Worm (Caenorhabditis elegans) whole organism, L1 larva: ENCODE measurements around the gene gmps-1.

ENCODE experiments used
- C04F5.9 ChIP-seq: sonication (generic microtip); optimal IDR thresholded peaks from 2 replicates; lab custom pipeline; 2016; ENCODE audit warnings: missing genetic modification characterization, missing compliant biosample characterization
- C16A3.4 ChIP-seq: fragments of 150-350 bp; optimal IDR thresholded peaks from 2 replicates; lab custom pipeline; 2014; ENCODE audit warnings: missing biosample characterization, missing genetic modification characterization
- C34B4.2 ChIP-seq: sonication (generic microtip); optimal IDR thresholded peaks from 2 replicates; lab custom pipeline; 2017; ENCODE audit warnings: mild to moderate bottlenecking, missing genetic modification characterization, missing compliant biosample characterization
- F16B12.6 ChIP-seq: fragments of 150-350 bp; optimal IDR thresholded peaks from 2 replicates; lab custom pipeline; 2014; ENCODE audit warnings: missing biosample characterization, missing genetic modification characterization
- Y116A8C.19 ChIP-seq: sonication (generic microtip); optimal IDR thresholded peaks from 2 replicates; lab custom pipeline; 2016; ENCODE audit warnings: missing compliant biosample characterization, missing genetic modification characterization, borderline replicate concordance
- aha-1 ChIP-seq: fragments of 150-350 bp; optimal IDR thresholded peaks from 2 replicates; lab custom pipeline; 2014; ENCODE audit warnings: missing biosample characterization, missing genetic modification characterization
- alr-1 ChIP-seq: fragments of 200-800 bp; sonication (Bioruptor generic); optimal IDR thresholded peaks from 2 replicates; lab custom pipeline; 2018; ENCODE audit warnings: borderline replicate concordance, mild to moderate bottlenecking, missing genetic modification characterization, missing compliant biosample characterization
- ama-1 ChIP-seq: fragments of 150-350 bp; optimal IDR thresholded peaks from 2 replicates; lab custom pipeline; 2014
- ceh-63 ChIP-seq: fragments of 200-800 bp; sonication (Bioruptor generic); optimal IDR thresholded peaks from 2 replicates; lab custom pipeline; 2018; ENCODE audit warnings: mild to moderate bottlenecking, missing genetic modification characterization, missing compliant biosample characterization
- ceh-8 ChIP-seq: fragments of 200-800 bp; sonication (Bioruptor generic); optimal IDR thresholded peaks from 2 replicates; lab custom pipeline; 2018; ENCODE audit warnings: mild to moderate bottlenecking, missing genetic modification characterization, moderate library complexity, missing compliant biosample characterization
- ceh-88 ChIP-seq: fragments of 200-800 bp; sonication (Bioruptor generic); IDR thresholded peaks from 2 replicates; pipeline ENCODE4 v1.3.6; 2022; ENCODE audit warnings: missing genetic modification characterization, missing compliant biosample characterization
- ceh-90 ChIP-seq: sonication (generic microtip); optimal IDR thresholded peaks from 2 replicates; lab custom pipeline; 2016; ENCODE audit warnings: missing genetic modification characterization, missing compliant biosample characterization
- ces-1 ChIP-seq: fragments of 150-350 bp; optimal IDR thresholded peaks from 2 replicates; lab custom pipeline; 2014; ENCODE audit warnings: missing biosample characterization, missing genetic modification reagents, missing genetic modification characterization
- efl-3 ChIP-seq: fragments of 200-800 bp; sonication (Bioruptor generic); optimal IDR thresholded peaks from 2 replicates; lab custom pipeline; 2018; ENCODE audit warnings: mild to moderate bottlenecking, missing genetic modification characterization, missing compliant biosample characterization
- egl-13 ChIP-seq: sonication (generic microtip); optimal IDR thresholded peaks from 2 replicates; lab custom pipeline; 2016; ENCODE audit warnings: missing genotype, missing genetic modification reagents, missing genetic modification characterization, missing compliant biosample characterization
- elt-3 ChIP-seq, 6 experiments: fragments of 150-350 bp in 1 of 6; sonication (generic microtip); optimal IDR thresholded peaks; 2 replicates each; lab custom pipeline; 2017 to 2018; ENCODE audit warnings: missing biosample characterization in 6 of 6, missing genetic modification characterization in 6 of 6, inconsistent platforms in 1 of 6
- fkh-10 ChIP-seq: sonication (generic microtip); optimal IDR thresholded peaks from 2 replicates; lab custom pipeline; 2017; ENCODE audit warnings: missing biosample characterization, missing genetic modification reagents, missing genetic modification characterization
- fkh-4 ChIP-seq: sonication (generic microtip); optimal IDR thresholded peaks from 2 replicates; lab custom pipeline; 2016; ENCODE audit warnings: missing compliant biosample characterization, missing genetic modification characterization, borderline replicate concordance
- fos-1 ChIP-seq: fragments of 150-350 bp; optimal IDR thresholded peaks from 2 replicates; lab custom pipeline; 2014; ENCODE audit warnings: missing biosample characterization, missing genetic modification characterization
- grh-1 ChIP-seq: fragments of 200-800 bp; sonication (Bioruptor generic); IDR thresholded peaks from 2 replicates; pipeline ENCODE4 v1.3.6; 2022; ENCODE audit warnings: missing genetic modification reagents, missing genetic modification characterization, missing compliant biosample characterization
- hpl-2 ChIP-seq: fragments of 150-350 bp; optimal IDR thresholded peaks from 2 replicates; lab custom pipeline; 2014; ENCODE audit warnings: missing biosample characterization, missing genetic modification reagents, missing genetic modification characterization
- irx-1 ChIP-seq: sonication (generic microtip); optimal IDR thresholded peaks from 2 replicates; lab custom pipeline; 2016; ENCODE audit warnings: missing genetic modification characterization, missing compliant biosample characterization
- isw-1 ChIP-seq: fragments of 200-800 bp; sonication (Bioruptor generic); IDR thresholded peaks from 2 replicates; pipeline ENCODE4 v1.3.6; 2022; ENCODE audit warnings: missing genetic modification characterization, missing compliant biosample characterization
- jun-1 ChIP-seq: fragments of 150-350 bp; optimal IDR thresholded peaks from 2 replicates; lab custom pipeline; 2014; ENCODE audit warnings: missing biosample characterization, missing genetic modification reagents, missing genetic modification characterization
- lin-14 ChIP-seq: fragments of 200-800 bp; sonication (Bioruptor generic); optimal IDR thresholded peaks from 2 replicates; lab custom pipeline; 2018; ENCODE audit warnings: mild to moderate bottlenecking, missing genetic modification characterization, moderate library complexity, missing compliant biosample characterization
- lin-35 ChIP-seq, 2 experiments: fragments of 150-350 bp; optimal IDR thresholded peaks; 2 replicates each; lab custom pipeline; 2014; ENCODE audit warnings: missing biosample characterization in 2 of 2, missing genetic modification characterization in 2 of 2, missing genetic modification reagents in 2 of 2
- lin-39 ChIP-seq: fragments of 150-350 bp; optimal IDR thresholded peaks from 2 replicates; lab custom pipeline; 2014; ENCODE audit warnings: missing biosample characterization, missing genetic modification reagents, missing genetic modification characterization
- lir-3 ChIP-seq: sonication (generic microtip); optimal IDR thresholded peaks from 2 replicates; lab custom pipeline; 2016; ENCODE audit warnings: mild to moderate bottlenecking, missing genetic modification characterization, moderate library complexity, missing compliant biosample characterization; ENCODE audit not compliant: poor library complexity
- lsy-2 ChIP-seq, 2 experiments: fragments of 150-350 bp; optimal IDR thresholded peaks; 2 replicates each; lab custom pipeline; 2014; ENCODE audit warnings: missing biosample characterization in 2 of 2, missing genetic modification characterization in 2 of 2
- mab-9 ChIP-seq: fragments of 200-800 bp; sonication (Bioruptor generic); IDR thresholded peaks from 2 replicates; pipeline ENCODE4 v1.3.6; 2022; ENCODE audit warnings: missing genetic modification reagents, missing genetic modification characterization, missing compliant biosample characterization
- mef-2 ChIP-seq: fragments of 150-350 bp; optimal IDR thresholded peaks from 2 replicates; lab custom pipeline; 2014; ENCODE audit warnings: missing biosample characterization, missing genetic modification characterization
- nhr-11 ChIP-seq: fragments of 150-350 bp; optimal IDR thresholded peaks from 2 replicates; lab custom pipeline; 2014; ENCODE audit warnings: missing biosample characterization, missing genetic modification characterization
- nhr-12 ChIP-seq: sonication (generic microtip); optimal IDR thresholded peaks from 2 replicates; lab custom pipeline; 2017; ENCODE audit warnings: missing biosample characterization, missing genetic modification characterization
- nhr-19 ChIP-seq: fragments of 200-800 bp; sonication (Bioruptor generic); conservative IDR thresholded peaks from 2 replicates; pipeline ENCODE4 v1.3.6; 2022; ENCODE audit warnings: missing genetic modification characterization, missing compliant biosample characterization
- nhr-20 ChIP-seq: sonication (generic microtip); optimal IDR thresholded peaks from 2 replicates; lab custom pipeline; 2016; ENCODE audit warnings: mild to moderate bottlenecking, missing genetic modification characterization, missing compliant biosample characterization
- nhr-237 ChIP-seq: fragments of 150-350 bp; optimal IDR thresholded peaks from 2 replicates; lab custom pipeline; 2014; ENCODE audit warnings: missing biosample characterization, missing genetic modification characterization
- nhr-28 ChIP-seq: fragments of 150-350 bp; optimal IDR thresholded peaks from 2 replicates; lab custom pipeline; 2014; ENCODE audit warnings: missing biosample characterization, missing genetic modification characterization
- nhr-77 ChIP-seq: fragments of 150-350 bp; optimal IDR thresholded peaks from 2 replicates; lab custom pipeline; 2014; ENCODE audit warnings: missing biosample characterization, missing genetic modification characterization
- nhr-85 ChIP-seq: sonication (generic microtip); peaks from one replicate; lab custom pipeline; 2016; ENCODE audit warnings: missing genetic modification characterization, inconsistent platforms, missing compliant biosample characterization
- nhr-90 ChIP-seq: sonication (generic microtip); optimal IDR thresholded peaks from 2 replicates; lab custom pipeline; 2016; ENCODE audit warnings: mild to moderate bottlenecking, missing genetic modification characterization, missing compliant biosample characterization; ENCODE audit not compliant: poor library complexity
- pag-3 ChIP-seq: sonication (generic microtip); optimal IDR thresholded peaks from 2 replicates; lab custom pipeline; 2017; ENCODE audit warnings: missing genetic modification characterization, mild to moderate bottlenecking, missing compliant biosample characterization, antibody characterized with exemption, borderline replicate concordance; ENCODE audit not compliant: insufficient read depth
- snpc-4 ChIP-seq: fragments of 150-350 bp; optimal IDR thresholded peaks from 2 replicates; lab custom pipeline; 2014; ENCODE audit warnings: missing biosample characterization, missing genetic modification characterization
- sox-4 ChIP-seq: sonication (generic microtip); optimal IDR thresholded peaks from 2 replicates; lab custom pipeline; 2016; ENCODE audit warnings: missing genetic modification characterization, missing compliant biosample characterization
- sup-37 ChIP-seq: fragments of 200-800 bp; sonication (Bioruptor generic); optimal IDR thresholded peaks from 2 replicates; lab custom pipeline; 2018; ENCODE audit warnings: mild to moderate bottlenecking, missing genetic modification characterization, missing compliant biosample characterization
- swsn-7 ChIP-seq: sonication (generic microtip); optimal IDR thresholded peaks from 2 replicates; lab custom pipeline; 2016; ENCODE audit warnings: missing genetic modification characterization, missing compliant biosample characterization
- tbx-2 ChIP-seq: sonication (generic microtip); optimal IDR thresholded peaks from 2 replicates; lab custom pipeline; 2016; ENCODE audit warnings: missing genetic modification characterization, missing compliant biosample characterization
- tlp-1 ChIP-seq: fragments of 150-350 bp; optimal IDR thresholded peaks from 2 replicates; lab custom pipeline; 2014; ENCODE audit warnings: missing biosample characterization, missing genetic modification characterization
- unc-30 ChIP-seq: sonication (generic microtip); optimal IDR thresholded peaks from 2 replicates; lab custom pipeline; 2017; ENCODE audit warnings: missing biosample characterization, missing genetic modification characterization
- unc-62 ChIP-seq: fragments of 150-350 bp; optimal IDR thresholded peaks from 2 replicates; lab custom pipeline; 2014; ENCODE audit warnings: missing biosample characterization, missing genetic modification reagents, missing genetic modification characterization
- unc-86 ChIP-seq: sonication (generic microtip); optimal IDR thresholded peaks from 2 replicates; lab custom pipeline; 2016; ENCODE audit warnings: missing genetic modification characterization, missing compliant biosample characterization
- unc-98 ChIP-seq: fragments of 200-800 bp; sonication (Bioruptor generic); IDR thresholded peaks from 2 replicates; pipeline ENCODE4 v1.3.6; 2022; ENCODE audit warnings: missing genetic modification characterization, missing compliant biosample characterization
- xbp-1 ChIP-seq: sonication (generic microtip); optimal IDR thresholded peaks from 2 replicates; lab custom pipeline; 2016; ENCODE audit warnings: missing genetic modification characterization, missing compliant biosample characterization
- zag-1 ChIP-seq: fragments of 150-350 bp; optimal IDR thresholded peaks from 2 replicates; lab custom pipeline; 2014; ENCODE audit warnings: missing biosample characterization, missing genetic modification characterization
- zip-4 ChIP-seq: fragments of 200-800 bp; sonication (Bioruptor generic); optimal IDR thresholded peaks from 2 replicates; lab custom pipeline; 2018; ENCODE audit warnings: mild to moderate bottlenecking, missing genetic modification characterization, moderate library complexity, missing compliant biosample characterization

Gene gmps-1

ce11 chrII:10824046-10824445 lies 44.5 kb downstream of the gmps-1 start, which contains the start of the genes R06F6.12 and mix-1:
R06F6.12 (minus strand) TSS chrII:10824081.
mix-1 (plus strand) TSS chrII:10824246.
- no peak for TF ChIP-seq hpl-2 (GFP tag; lab: Kevin White, UChicago)
- no peak for TF ChIP-seq unc-62
- no peak for TF ChIP-seq zag-1 (tag; lab: Kevin White, UChicago)
- no peak for TF ChIP-seq pag-3 (tag; lab: Kevin White, UChicago)
- TF ChIP-seq sox-4 (tag; lab: Kevin White, UChicago) = no peak
- peak; percentile 78 for TF ChIP-seq C04F5.9
- TF ChIP-seq lin-39 (tag; lab: Kevin White, UChicago) = no peak
- TF ChIP-seq unc-30 (tag; lab: Kevin White, UChicago) = no peak
- peak; percentile 52 for TF ChIP-seq swsn-7
- TF ChIP-seq ceh-90 = no peak
- TF ChIP-seq fos-1 = peak; percentile 0
- TF ChIP-seq efl-3 (GFP tag; lab: Kevin White, UChicago) = no peak
- no peak for TF ChIP-seq tlp-1 (tag; lab: Kevin White, UChicago)
- TF ChIP-seq nhr-237 (tag; lab: Kevin White, UChicago) = no peak
- TF ChIP-seq tbx-2 (tag; lab: Kevin White, UChicago) = peak; percentile 44
- TF ChIP-seq mab-9 (GFP tag; lab: Robert Waterston, UW) = no peak
- no peak for TF ChIP-seq C34B4.2 (tag; lab: Kevin White, UChicago)
- peak; percentile 24 for TF ChIP-seq unc-86 (tag; lab: Kevin White, UChicago)
- no peak for TF ChIP-seq sup-37 (GFP tag; lab: Kevin White, UChicago)
- TF ChIP-seq elt-3 (tag; optimal IDR thresholded peaks at IDR 0.05; lab: Kevin White, UChicago) = peak in 1 of 6 experiments; percentile 15
- TF ChIP-seq grh-1 (GFP tag; lab: Robert Waterston, UW) = no peak
- TF ChIP-seq irx-1 (tag; lab: Kevin White, UChicago) = peak; percentile 9
- no peak for TF ChIP-seq aha-1
- no peak for TF ChIP-seq ceh-63 (GFP tag; lab: Kevin White, UChicago)
- TF ChIP-seq nhr-19 (GFP tag; lab: Robert Waterston, UW) = peak; percentile 37; the same call in 1 of the 2 replicates
- no peak for TF ChIP-seq nhr-77
- TF ChIP-seq ceh-8 (GFP tag; lab: Kevin White, UChicago) = no peak
- peak; percentile 46 for TF ChIP-seq nhr-20 (tag; lab: Kevin White, UChicago)
- TF ChIP-seq xbp-1 = peak; percentile 47
- TF ChIP-seq alr-1 (tag; lab: Kevin White, UChicago) = no peak
- peak; percentile 35 for TF ChIP-seq snpc-4 (tag; lab: Kevin White, UChicago)
- TF ChIP-seq ces-1 (GFP tag; lab: Kevin White, UChicago) = no peak
- TF ChIP-seq unc-98 (GFP tag; lab: Robert Waterston, UW) = no peak
- TF ChIP-seq ama-1 = no peak
- peak; percentile 79 to 82 for TF ChIP-seq lsy-2 (tag; optimal IDR thresholded peaks at IDR 0.05; lab: Kevin White, UChicago)
- TF ChIP-seq jun-1 (tag; lab: Kevin White, UChicago) = no peak
- TF ChIP-seq ceh-88 (GFP tag; lab: Robert Waterston, UW) = no peak
- no peak for TF ChIP-seq nhr-28 (tag; lab: Kevin White, UChicago)
- peak; percentile 42 for TF ChIP-seq lin-14 (GFP tag; lab: Kevin White, UChicago)
- peak; percentile 55 for TF ChIP-seq C16A3.4
- TF ChIP-seq nhr-12 (tag; lab: Kevin White, UChicago) = no peak
- TF ChIP-seq mef-2 (tag; lab: Kevin White, UChicago) = no peak
- peak; percentile 18 for TF ChIP-seq nhr-90
- TF ChIP-seq fkh-4 = no peak
- peak; percentile 70 for TF ChIP-seq nhr-85 (tag; lab: Kevin White, UChicago)
- peak; percentile 98 for TF ChIP-seq F16B12.6 (tag; lab: Kevin White, UChicago)
- no peak for TF ChIP-seq isw-1 (GFP tag; lab: Robert Waterston, UW)
- no peak for TF ChIP-seq zip-4 (GFP tag; lab: Kevin White, UChicago)
- peak; percentile 79 to 92 for TF ChIP-seq lin-35 (GFP tag; optimal IDR thresholded peaks at IDR 0.05; lab: Kevin White, UChicago)
- TF ChIP-seq lir-3 (tag; lab: Kevin White, UChicago) = no peak
- no peak for TF ChIP-seq fkh-10
- no peak for TF ChIP-seq egl-13 (tag; lab: Kevin White, UChicago)
- TF ChIP-seq nhr-11 (tag; lab: Kevin White, UChicago) = no peak
- TF ChIP-seq Y116A8C.19 (tag; lab: Kevin White, UChicago) = no peak
